Worm (Caenorhabditis elegans): ENCODE data around the gene F55A11.11.

DNA sequence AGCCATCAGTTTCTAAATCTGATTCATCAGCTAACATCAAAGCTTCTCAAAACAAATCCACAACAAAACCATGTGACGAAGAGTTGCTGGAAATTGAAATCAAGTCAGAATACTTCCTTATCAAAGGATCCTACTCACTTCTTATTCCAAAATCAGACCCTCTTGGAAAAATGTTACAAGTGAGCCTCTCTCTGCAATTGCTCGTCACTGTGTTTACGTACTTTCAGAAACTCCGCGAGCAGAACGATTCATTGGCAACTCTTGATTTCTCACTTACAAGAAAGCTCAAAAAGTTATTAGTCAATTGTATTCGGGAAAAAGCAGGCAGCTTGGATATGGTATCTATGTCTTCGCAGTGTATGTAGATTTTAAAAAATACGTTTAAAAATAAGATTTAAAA is 31.5 kb upstream of the F55A11.11 start:
- TF ChIP-seq unc-39 (tag; optimal IDR thresholded peaks at IDR 0.05) (no peak), pha-4 (tag; optimal IDR thresholded peaks at IDR 0.05) (no peak), zag-1 (tag; optimal IDR thresholded peaks at IDR 0.05) (no peak), ama-1 (optimal IDR thresholded peaks at IDR 0.05) (no peak), tbx-2 (tag; optimal IDR thresholded peaks at IDR 0.05) (no peak), hmg-11 (tag; optimal IDR thresholded peaks at IDR 0.05) (no peak)

Data from whole organism, L3 larva.